Worm (Caenorhabditis elegans) whole organism, young adult: ENCODE data around the gene scrm-5.
A peak's percentile ranks its signal among the peaks of the same experiment; 100 is the strongest.
"Not testable (repeated sequence)": the region's sequence is repeated elsewhere in the genome, so short reads cannot be mapped to it uniquely, and the experiment has no call there.

Source experiments
- B0035.1 ChIP-seq: sonication (generic microtip); optimal IDR thresholded peaks from 2 replicates; lab custom pipeline; 2016; ENCODE audit warnings: missing genetic modification characterization, mild to moderate bottlenecking, missing compliant biosample characterization, missing genotype, missing genetic modification reagents
- D2030.7 ChIP-seq: fragments of 200-800 bp; sonication (Bioruptor generic); IDR thresholded peaks from 2 replicates; pipeline ENCODE4 v1.3.6; 2022; ENCODE audit warnings: missing genetic modification reagents, missing genetic modification characterization, missing compliant biosample characterization
- F33H1.4 ChIP-seq: fragments of 200-800 bp; sonication (Bioruptor generic); IDR thresholded peaks from 2 replicates; pipeline ENCODE4 v1.3.6; 2022; ENCODE audit warnings: missing genetic modification reagents, missing genetic modification characterization, missing compliant biosample characterization
- F52B5.7 ChIP-seq: sonication (generic microtip); optimal IDR thresholded peaks from 2 replicates; lab custom pipeline; 2016; ENCODE audit warnings: mild to moderate bottlenecking, missing genetic modification characterization, missing compliant biosample characterization
- Y67H2A.10 ChIP-seq: fragments of 200-800 bp; sonication (Bioruptor generic); conservative IDR thresholded peaks from 2 replicates; pipeline ENCODE4 v1.3.6; 2022; ENCODE audit warnings: missing genetic modification reagents, missing genetic modification characterization, missing compliant biosample characterization
- Y79H2A.3 ChIP-seq: fragments of 200-800 bp; sonication (Bioruptor generic); conservative IDR thresholded peaks from 2 replicates; pipeline ENCODE4 v1.3.6; 2022; ENCODE audit warnings: missing genetic modification reagents, missing genetic modification characterization, missing compliant biosample characterization
- ZK185.1 ChIP-seq: sonication (generic microtip); optimal IDR thresholded peaks from 2 replicates; lab custom pipeline; 2016; ENCODE audit warnings: mild to moderate bottlenecking, missing genetic modification characterization, missing compliant biosample characterization; ENCODE audit not compliant: poor library complexity, severe bottlenecking
- attf-5 ChIP-seq: fragments of 200-800 bp; sonication (Bioruptor generic); optimal IDR thresholded peaks from 2 replicates; lab custom pipeline; 2018; ENCODE audit warnings: mild to moderate bottlenecking, missing genetic modification characterization, missing compliant biosample characterization
- ceh-100 ChIP-seq: fragments of 200-800 bp; sonication (Bioruptor generic); IDR thresholded peaks from 2 replicates; pipeline ENCODE4 v1.3.6; 2022; ENCODE audit warnings: missing genetic modification reagents, missing genetic modification characterization, missing compliant biosample characterization
- ceh-40 ChIP-seq: fragments of 200-800 bp; sonication (Bioruptor generic); IDR thresholded peaks from 2 replicates; pipeline ENCODE4 v1.3.6; 2022; ENCODE audit warnings: missing genetic modification characterization, missing compliant biosample characterization
- ekl-4 ChIP-seq: fragments of 200-800 bp; sonication (Bioruptor generic); IDR thresholded peaks from 2 replicates; pipeline ENCODE4 v1.3.6; 2022; ENCODE audit warnings: missing genetic modification reagents, missing genetic modification characterization, missing compliant biosample characterization
- gei-17 ChIP-seq: fragments of 200-800 bp; sonication (Bioruptor generic); optimal IDR thresholded peaks from 2 replicates; lab custom pipeline; 2018; ENCODE audit warnings: mild to moderate bottlenecking, missing genetic modification characterization, missing compliant biosample characterization
- hmg-20 ChIP-seq: fragments of 200-800 bp; sonication (Bioruptor generic); IDR thresholded peaks from 2 replicates; pipeline ENCODE4 v1.3.6; 2022; ENCODE audit warnings: missing genetic modification reagents, missing genetic modification characterization, missing compliant biosample characterization
- hsf-1 ChIP-seq: fragments of 200-800 bp; sonication (Bioruptor generic); IDR thresholded peaks from 2 replicates; pipeline ENCODE4 v1.3.6; 2022; ENCODE audit warnings: missing genetic modification reagents, missing genetic modification characterization, missing compliant biosample characterization
- lin-26 ChIP-seq: fragments of 200-800 bp; sonication (Bioruptor generic); IDR thresholded peaks from 2 replicates; pipeline ENCODE4 v1.3.6; 2022; ENCODE audit warnings: missing genetic modification reagents, missing genetic modification characterization, missing compliant biosample characterization
- lin-40 ChIP-seq: sonication (generic microtip); optimal IDR thresholded peaks from 2 replicates; lab custom pipeline; 2016; ENCODE audit warnings: missing genetic modification characterization, mild to moderate bottlenecking, missing compliant biosample characterization, missing genotype, missing genetic modification reagents
- lin-54 ChIP-seq: fragments of 200-800 bp; sonication (Bioruptor generic); optimal IDR thresholded peaks from 2 replicates; lab custom pipeline; 2018; ENCODE audit warnings: mild to moderate bottlenecking, missing genetic modification characterization, missing compliant biosample characterization
- lsy-27 ChIP-seq: sonication (generic microtip); optimal IDR thresholded peaks from 2 replicates; lab custom pipeline; 2017; ENCODE audit warnings: missing genetic modification characterization, mild to moderate bottlenecking, missing compliant biosample characterization, antibody characterized with exemption, missing genotype, borderline replicate concordance; ENCODE audit not compliant: insufficient read depth
- madf-3 ChIP-seq: fragments of 200-800 bp; sonication (Bioruptor generic); IDR thresholded peaks from 2 replicates; pipeline ENCODE4 v1.3.6; 2022; ENCODE audit warnings: missing genetic modification reagents, missing genetic modification characterization, missing compliant biosample characterization
- madf-6 ChIP-seq: fragments of 200-800 bp; sonication (Bioruptor generic); IDR thresholded peaks from 2 replicates; pipeline ENCODE4 v1.3.6; 2022; ENCODE audit warnings: missing genetic modification reagents, missing genetic modification characterization, missing compliant biosample characterization
- madf-8 ChIP-seq: fragments of 200-800 bp; sonication (Bioruptor generic); conservative IDR thresholded peaks from 2 replicates; pipeline ENCODE4 v1.3.6; 2022; ENCODE audit warnings: missing genetic modification reagents, missing genetic modification characterization, missing compliant biosample characterization
- nfya-1 ChIP-seq: sonication (generic microtip); optimal IDR thresholded peaks from 2 replicates; lab custom pipeline; 2017; ENCODE audit warnings: antibody characterized with exemption, missing compliant biosample characterization, missing genetic modification characterization, borderline replicate concordance; ENCODE audit not compliant: insufficient read depth
- nhr-120 ChIP-seq: fragments of 200-800 bp; sonication (Bioruptor generic); IDR thresholded peaks from 2 replicates; pipeline ENCODE4 v1.3.6; 2022; ENCODE audit warnings: missing genetic modification characterization, missing compliant biosample characterization
- nhr-179 ChIP-seq: sonication (generic microtip); optimal IDR thresholded peaks from 2 replicates; lab custom pipeline; 2016; ENCODE audit warnings: mild to moderate bottlenecking, missing genetic modification characterization, missing compliant biosample characterization
- pbrm-1 ChIP-seq: fragments of 200-800 bp; sonication (Bioruptor generic); IDR thresholded peaks from 2 replicates; pipeline ENCODE4 v1.3.6; 2022; ENCODE audit warnings: missing genetic modification reagents, missing genetic modification characterization, missing compliant biosample characterization
- rcor-1 ChIP-seq: fragments of 200-800 bp; sonication (Bioruptor generic); IDR thresholded peaks from 2 replicates; pipeline ENCODE4 v1.3.6; 2022; ENCODE audit warnings: missing genetic modification reagents, missing genetic modification characterization, missing compliant biosample characterization
- sdz-38 ChIP-seq: sonication (generic microtip); optimal IDR thresholded peaks from 2 replicates; lab custom pipeline; 2016; ENCODE audit warnings: missing genotype, missing genetic modification characterization, missing compliant biosample characterization
- sea-2 ChIP-seq: fragments of 200-800 bp; sonication (Bioruptor generic); IDR thresholded peaks from 2 replicates; pipeline ENCODE4 v1.3.6; 2022; ENCODE audit warnings: missing genetic modification characterization, missing compliant biosample characterization
- snpc-1.3 ChIP-seq: sonication (generic microtip); optimal IDR thresholded peaks from 2 replicates; lab custom pipeline; 2017; ENCODE audit warnings: missing genetic modification characterization, mild to moderate bottlenecking, missing compliant biosample characterization, antibody characterized with exemption, moderate library complexity, missing genotype, missing genetic modification reagents; ENCODE audit not compliant: insufficient read depth
- snpc-3.4 ChIP-seq: sonication (generic microtip); optimal IDR thresholded peaks from 2 replicates; lab custom pipeline; 2017; ENCODE audit warnings: missing genetic modification characterization, mild to moderate bottlenecking, missing compliant biosample characterization, antibody characterized with exemption, moderate library complexity, missing genotype, missing genetic modification reagents
- tbp1 ChIP-seq: fragments of 200-800 bp; sonication (Bioruptor generic); optimal IDR thresholded peaks from 2 replicates; lab custom pipeline; 2018; ENCODE audit warnings: mild to moderate bottlenecking, missing genetic modification characterization, missing compliant biosample characterization
- xnd-1 ChIP-seq: sonication (generic microtip); optimal IDR thresholded peaks from 2 replicates; lab custom pipeline; 2016; ENCODE audit warnings: missing genotype, missing genetic modification reagents, missing genetic modification characterization, missing compliant biosample characterization
- zim-3 ChIP-seq: sonication (generic microtip); optimal IDR thresholded peaks from 2 replicates; lab custom pipeline; 2017; ENCODE audit warnings: mild to moderate bottlenecking, missing genetic modification characterization, moderate library complexity, missing compliant biosample characterization
- ztf-26 ChIP-seq: sonication (generic microtip); optimal IDR thresholded peaks from 2 replicates; lab custom pipeline; 2017; ENCODE audit warnings: missing genetic modification characterization, missing compliant biosample characterization
- ztf-3 ChIP-seq: fragments of 200-800 bp; sonication (Bioruptor generic); optimal IDR thresholded peaks from 2 replicates; lab custom pipeline; 2018; ENCODE audit warnings: mild to moderate bottlenecking, missing genetic modification characterization, missing compliant biosample characterization
- ztf-6 ChIP-seq: fragments of 200-800 bp; sonication (Bioruptor generic); IDR thresholded peaks from 2 replicates; pipeline ENCODE4 v1.3.6; 2022; ENCODE audit warnings: missing genetic modification reagents, missing genetic modification characterization, missing compliant biosample characterization

The scrm-5 gene

ce11 chrIV:4184767-4185166, 22.5 kb downstream of the scrm-5 start (continued):
- TF ChIP-seq hsf-1 (GFP tag; lab: Robert Waterston, UW) (peak; percentile 42; the same call in 1 of the 2 replicates), ekl-4 (GFP tag; lab: Robert Waterston, UW) (peak; percentile 82), lin-26 (peak; percentile 74; the same call in 1 of the 2 replicates), Y67H2A.10 (GFP tag; lab: Robert Waterston, UW) (0 out of 2 replicates have a peak, but pooled peaks have one; percentile 44), attf-5 (peak; percentile 12), hmg-20 (peak; percentile 72), Y79H2A.3 (peak; percentile 75; the same call in 1 of the 2 replicates), ceh-100 (peak; percentile 82), D2030.7 (peak; percentile 21; the same call in 1 of the 2 replicates), pbrm-1 (GFP tag; lab: Robert Waterston, UW) (peak; percentile 93), madf-3 (GFP tag; lab: Robert Waterston, UW) (0 out of 2 replicates have a peak, but pooled peaks have one; percentile 8), rcor-1 (peak; percentile 93), lin-40 (tag; lab: Kevin White, UChicago) (peak; percentile 23), madf-6 (GFP tag; lab: Robert Waterston, UW) (peak; percentile 49), ztf-6 (peak; percentile 80), ceh-40 (GFP tag; lab: Robert Waterston, UW) (0 out of 2 replicates have a peak, but pooled peaks have one; percentile 25), lin-54 (GFP tag; lab: Kevin White, UChicago) (peak; percentile 72), sea-2 (GFP tag; lab: Robert Waterston, UW) (peak; percentile 75; the same call in 1 of the 2 replicates), F33H1.4 (peak; percentile 81)

ce11 chrIV:4186099-4186498, 23.9 kb downstream of the scrm-5 start, which contains the start of gene K08D10.11:
Gene K08D10.11 (minus strand): TSS chrIV:4186199.
- not testable (repeated sequence) for TF ChIP-seq gei-17 (GFP tag; lab: Kevin White, UChicago); lsy-27 (tag; lab: Kevin White, UChicago); nhr-120 (GFP tag; lab: Robert Waterston, UW)

DNA sequence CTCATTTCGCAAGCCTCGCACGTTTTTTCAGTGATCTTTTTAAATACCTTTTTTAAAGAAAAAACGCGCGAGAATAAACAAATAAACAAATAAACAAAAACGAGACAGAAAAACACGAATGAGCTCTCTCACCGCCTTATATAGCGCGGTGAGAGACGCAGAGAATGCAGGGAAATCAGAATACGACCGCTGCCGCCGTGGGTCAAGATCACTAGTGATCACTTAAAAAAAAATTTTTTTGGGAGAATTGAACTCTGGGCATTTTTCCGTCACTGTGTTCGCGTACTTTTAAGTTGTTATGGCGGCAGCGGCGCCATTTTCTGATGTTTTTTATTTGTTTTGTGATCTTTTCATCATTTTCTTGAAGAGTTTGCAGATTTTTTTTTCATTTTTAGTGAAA, 25.7 kb downstream of the scrm-5 start:
- peak; percentile 75 for TF ChIP-seq xnd-1 (tag; lab: Kevin White, UChicago)
- peak; percentile 62 for TF ChIP-seq madf-6 (GFP tag; lab: Robert Waterston, UW)

ce11 chrIV:4196729-4197128, 34.5 kb downstream of the scrm-5 start, which contains the start of gene K06B9.6:
Gene K06B9.6 (minus strand): TSS chrIV:4196829.
- TF ChIP-seq tbp1 (GFP tag; lab: Kevin White, UChicago); B0035.1 (tag; lab: Kevin White, UChicago); ZK185.1 (tag; lab: Kevin White, UChicago): not testable (repeated sequence)

DNA sequence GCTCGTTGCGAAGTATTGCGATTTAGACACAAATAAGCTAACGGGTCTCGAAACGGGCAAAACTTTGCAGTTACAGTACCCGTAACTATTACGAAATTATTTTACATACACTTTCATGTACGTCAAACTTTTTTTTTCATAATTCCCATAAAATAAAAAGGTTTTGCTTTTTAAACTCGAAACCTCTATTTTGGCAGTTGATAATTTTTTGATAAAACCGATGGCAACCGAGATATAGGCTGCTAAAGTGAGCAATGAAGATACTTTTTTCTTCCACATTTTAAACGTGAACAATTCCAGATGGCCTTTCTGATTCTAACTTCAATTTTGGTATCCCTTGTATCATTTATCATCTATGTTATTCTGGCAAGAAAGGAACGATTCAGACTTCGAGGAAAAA, 34.9 kb downstream of the scrm-5 start, which contains the start of gene cyp-25A6:
cyp-25A6 (plus strand) TSS at position 301 of the 400 bp plus-strand sequence.
- TF ChIP-seq F52B5.7; ztf-26 (tag; lab: Kevin White, UChicago); sdz-38 (tag; lab: Kevin White, UChicago): not testable (repeated sequence)

DNA sequence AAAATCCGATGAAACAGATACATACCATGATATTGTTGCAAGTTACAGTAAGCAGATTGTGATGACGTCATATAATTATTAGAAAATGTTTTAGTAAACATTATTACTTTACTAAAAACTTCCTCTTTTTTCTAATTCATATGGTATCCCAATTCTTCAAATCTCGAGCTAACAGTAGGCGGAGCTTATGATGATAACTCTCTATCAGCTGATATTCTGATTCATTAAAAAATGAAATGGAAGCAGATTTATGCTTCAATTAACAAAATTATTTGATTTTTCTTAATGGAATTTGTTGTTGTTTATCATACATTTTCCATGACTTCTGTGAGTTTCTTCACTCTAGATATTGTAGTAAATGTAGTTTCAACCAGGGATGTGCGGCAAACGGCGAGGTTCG, 42.1 kb downstream of the scrm-5 start, which contains the start of gene pax-2:
pax-2 (minus strand) TSS at position 101 of the 400 bp plus-strand sequence.
- TF ChIP-seq ztf-3 = no peak
- no peak for TF ChIP-seq madf-8
- TF ChIP-seq nhr-179 = no peak
- no peak for TF ChIP-seq ztf-26 (tag; lab: Kevin White, UChicago)
- TF ChIP-seq snpc-3.4 (tag; lab: Kevin White, UChicago) = no peak
- no peak for TF ChIP-seq zim-3 (tag; lab: Kevin White, UChicago)
- TF ChIP-seq snpc-1.3 (tag; lab: Kevin White, UChicago) = no peak
- no peak for TF ChIP-seq nhr-120 (GFP tag; lab: Robert Waterston, UW)
- no peak for TF ChIP-seq lin-54 (GFP tag; lab: Kevin White, UChicago)
- TF ChIP-seq nfya-1 = no peak
- TF ChIP-seq ZK185.1 (tag; lab: Kevin White, UChicago) = no peak
